Worm (Caenorhabditis elegans): ENCODE data around the gene K07H8.12.
A peak's percentile ranks its signal among the peaks of the same experiment; 100 is the strongest.

Gene K07H8.12

ce11 chrIV:8260848-8261638, 15.5 kb downstream of the K07H8.12 start, which contains the start of gene vit-6 (continued):
- no peak for TF ChIP-seq lsl-1 (GFP tag; optimal IDR thresholded peaks at IDR 0.05)
- no peak for TF ChIP-seq nhr-27 (tag; optimal IDR thresholded peaks at IDR 0.05)
- TF ChIP-seq hlh-12 (tag; optimal IDR thresholded peaks at IDR 0.05) = no peak
- no peak for TF ChIP-seq nhr-90 (tag; optimal IDR thresholded peaks at IDR 0.05)
- TF ChIP-seq C06A6.2 (GFP tag; conservative IDR thresholded peaks at IDR 0.05) = no peak
- no peak for TF ChIP-seq nhr-120 (GFP tag; IDR thresholded peaks at IDR 0.05)
- no peak for TF ChIP-seq chd-7 (tag; optimal IDR thresholded peaks at IDR 0.05)
- TF ChIP-seq ztf-26 (tag; optimal IDR thresholded peaks at IDR 0.05) = no peak
- no peak for TF ChIP-seq gei-17 (GFP tag; optimal IDR thresholded peaks at IDR 0.05)
- no peak for TF ChIP-seq lir-1 (GFP tag; conservative IDR thresholded peaks at IDR 0.05)
- peak; percentile 30; the same call in 1 of the 2 replicates for TF ChIP-seq attf-6 (GFP tag; IDR thresholded peaks at IDR 0.05)
- no peak; the same call in 1 of the 2 replicates for TF ChIP-seq mcd-1 (GFP tag; IDR thresholded peaks at IDR 0.05)
- TF ChIP-seq fkh-3 (tag; optimal IDR thresholded peaks at IDR 0.05) = peak; percentile 24
- TF ChIP-seq nfyb-1 (GFP tag; IDR thresholded peaks at IDR 0.05) = no peak
- no peak for TF ChIP-seq hmg-20 (GFP tag; IDR thresholded peaks at IDR 0.05)
- no peak for TF ChIP-seq aptf-2 (GFP tag; conservative IDR thresholded peaks at IDR 0.05)
- TF ChIP-seq mxl-1 (tag; optimal IDR thresholded peaks at IDR 0.05) = no peak
- TF ChIP-seq madf-8 (GFP tag; conservative IDR thresholded peaks at IDR 0.05) = no peak
- TF ChIP-seq rec-8 (tag; optimal IDR thresholded peaks at IDR 0.05) = no peak
- TF ChIP-seq ama-1 (optimal IDR thresholded peaks at IDR 0.05) = no peak
- TF ChIP-seq ama-1 (GFP tag; optimal IDR thresholded peaks at IDR 0.05) = no peak
- TF ChIP-seq ceh-27 (GFP tag; optimal IDR thresholded peaks at IDR 0.05) = no peak
- TF ChIP-seq ceh-79 (tag; optimal IDR thresholded peaks at IDR 0.05) = no peak
- no peak for TF ChIP-seq lin-54 (GFP tag; optimal IDR thresholded peaks at IDR 0.05)
- TF ChIP-seq sptf-2 (GFP tag; optimal IDR thresholded peaks at IDR 0.05) = no peak
- 0 out of 2 replicates have a peak, but pooled peaks have one; percentile 36 for TF ChIP-seq cebp-2 (GFP tag; IDR thresholded peaks at IDR 0.05)
- no peak for TF ChIP-seq snpc-1.3 (tag; optimal IDR thresholded peaks at IDR 0.05; ENCODE audit: insufficient read depth)
- TF ChIP-seq tlf-1 (GFP tag; optimal IDR thresholded peaks at IDR 0.05) = no peak
- TF ChIP-seq pbrm-1 (GFP tag; IDR thresholded peaks at IDR 0.05) = 0 out of 2 replicates have a peak, but pooled peaks have one; percentile 10
- no peak for TF ChIP-seq snpc-4 (GFP tag; optimal IDR thresholded peaks at IDR 0.05)
- TF ChIP-seq snpc-4 (tag; optimal IDR thresholded peaks at IDR 0.05) = no peak
- TF ChIP-seq B0035.1 (tag; optimal IDR thresholded peaks at IDR 0.05) = no peak
- no peak for TF ChIP-seq sdz-38 (tag; optimal IDR thresholded peaks at IDR 0.05)
- peak; percentile 39 for TF ChIP-seq madf-10 (tag; optimal IDR thresholded peaks at IDR 0.05)
- TF ChIP-seq F57C9.4 (tag; optimal IDR thresholded peaks at IDR 0.05) = no peak
- TF ChIP-seq T07F8.4 (tag; optimal IDR thresholded peaks at IDR 0.05) = no peak
- no peak for TF ChIP-seq Y67H2A.10 (GFP tag; conservative IDR thresholded peaks at IDR 0.05)
- TF ChIP-seq unc-62 (GFP tag; optimal IDR thresholded peaks at IDR 0.05) = peak; percentile 91
- no peak for TF ChIP-seq attf-5 (GFP tag; optimal IDR thresholded peaks at IDR 0.05)
- TF ChIP-seq ceh-91 (GFP tag; IDR thresholded peaks at IDR 0.05) = no peak
- TF ChIP-seq F10E7.11 (tag; optimal IDR thresholded peaks at IDR 0.05) = no peak
- no peak for TF ChIP-seq lsy-27 (tag; optimal IDR thresholded peaks at IDR 0.05; ENCODE audit: borderline replicate concordance, insufficient read depth)
- no peak for TF ChIP-seq B0019.2 (GFP tag; conservative IDR thresholded peaks at IDR 0.05)
- TF ChIP-seq Y79H2A.3 (GFP tag; conservative IDR thresholded peaks at IDR 0.05) = no peak
- TF ChIP-seq unc-130 (GFP tag; optimal IDR thresholded peaks at IDR 0.05) = no peak
- TF ChIP-seq let-607 (tag; optimal IDR thresholded peaks at IDR 0.05) = peak; percentile 73 to 78
- TF ChIP-seq F22D6.2 (tag; optimal IDR thresholded peaks at IDR 0.05) = no peak
- no peak for TF ChIP-seq efl-1 (GFP tag; optimal IDR thresholded peaks at IDR 0.05)
